Fruit fly (Drosophila melanogaster): ENCODE measurements around the gene TwdlD.

TwdlD gene

dm6 chr3R:26618818-26619217 lies 21.0 kb upstream of the TwdlD start, which contains the start of gene TwdlM:
Gene TwdlM (plus strand): TSS chr3R:26619118.
- TF ChIP-seq usp (GFP tag; optimal IDR thresholded peaks at IDR 0.05), result no peak
- TF ChIP-seq tai (GFP tag; optimal IDR thresholded peaks at IDR 0.05), result no peak
- no peak for TF ChIP-seq dl (GFP tag; optimal IDR thresholded peaks at IDR 0.05; ENCODE audit: insufficient read depth in 1 of 2, partially characterized antibody in 2 of 2)

dm6 chr3R:26621314-26621813 lies 18.5 kb upstream of the TwdlD start, which contains the start of gene TwdlP:
Gene TwdlP (minus strand): TSS chr3R:26621364.
- TF ChIP-seq sage (GFP tag; optimal IDR thresholded peaks at IDR 0.05) (no peak), N (GFP tag; optimal IDR thresholded peaks at IDR 0.05) (no peak), Dfd (GFP tag; optimal IDR thresholded peaks at IDR 0.05) (no peak), Abd-B (GFP tag; optimal IDR thresholded peaks at IDR 0.05) (no peak), foxo (GFP tag; optimal IDR thresholded peaks at IDR 0.05) (no peak), rgr (GFP tag; optimal IDR thresholded peaks at IDR 0.05) (no peak), CG9705 (GFP tag; optimal IDR thresholded peaks at IDR 0.05) (no peak), Rel (GFP tag; optimal IDR thresholded peaks at IDR 0.05) (no peak), Rel (tag; optimal IDR thresholded peaks at IDR 0.05) (no peak), Hr83 (GFP tag; optimal IDR thresholded peaks at IDR 0.05; ENCODE audit: poor library complexity, severe bottlenecking) (no peak), Dif (GFP tag; optimal IDR thresholded peaks at IDR 0.05; ENCODE audit: partially characterized antibody) (no peak), lola (GFP tag; optimal IDR thresholded peaks at IDR 0.05) (no peak), fru (GFP tag; optimal IDR thresholded peaks at IDR 0.05) (no peak), GATAd (GFP tag; optimal IDR thresholded peaks at IDR 0.05) (no peak)

dm6 chr3R:26623493-26623956 lies 16.3 kb upstream of the TwdlD start, which contains the start of gene TwdlB:
Gene TwdlB (minus strand): TSS chr3R:26623543.
- TF ChIP-seq dl (GFP tag; optimal IDR thresholded peaks at IDR 0.05; ENCODE audit: insufficient read depth in 1 of 2, partially characterized antibody in 2 of 2) (no peak), Abd-B (GFP tag; optimal IDR thresholded peaks at IDR 0.05) (no peak), woc (GFP tag; optimal IDR thresholded peaks at IDR 0.05) (no peak), Hr78 (GFP tag; optimal IDR thresholded peaks at IDR 0.05) (no peak), sage (GFP tag; optimal IDR thresholded peaks at IDR 0.05) (no peak), OdsH (GFP tag; optimal IDR thresholded peaks at IDR 0.05) (no peak), dsf (GFP tag; optimal IDR thresholded peaks at IDR 0.05; ENCODE audit: borderline replicate concordance) (no peak), N (GFP tag; optimal IDR thresholded peaks at IDR 0.05) (no peak), tai (GFP tag; optimal IDR thresholded peaks at IDR 0.05) (no peak), HLH106 (tag; optimal IDR thresholded peaks at IDR 0.05) (no peak)

dm6 chr3R:26625552-26625951 lies 14.3 kb upstream of the TwdlD start, which contains the start of gene TwdlL:
Gene TwdlL (minus strand): TSS chr3R:26625652.
- TF ChIP-seq Dif (GFP tag; optimal IDR thresholded peaks at IDR 0.05; ENCODE audit: partially characterized antibody), result no peak

- TF ChIP-seq tai (GFP tag; optimal IDR thresholded peaks at IDR 0.05) (no peak), brk (GFP tag; optimal IDR thresholded peaks at IDR 0.05) (no peak)
Observed at dm6 chr3R:26626638-26627037, 13.2 kb upstream of the TwdlD start, which contains the start of gene TwdlO. Gene TwdlO (minus strand): TSS chr3R:26626738.

- TF ChIP-seq dsf (GFP tag; optimal IDR thresholded peaks at IDR 0.05; ENCODE audit: borderline replicate concordance), result no peak
- TF ChIP-seq CG32264 (GFP tag; optimal IDR thresholded peaks at IDR 0.05), result no peak
- TF ChIP-seq OdsH (GFP tag; optimal IDR thresholded peaks at IDR 0.05), result no peak
- TF ChIP-seq dl (GFP tag; optimal IDR thresholded peaks at IDR 0.05; ENCODE audit: insufficient read depth in 1 of 2, partially characterized antibody in 2 of 2), result no peak
- no peak for TF ChIP-seq Sp1 (GFP tag; optimal IDR thresholded peaks at IDR 0.05)
- no peak for TF ChIP-seq Jra (GFP tag; optimal IDR thresholded peaks at IDR 0.05)
- TF ChIP-seq psq (GFP tag; optimal IDR thresholded peaks at IDR 0.05), result no peak
- no peak for TF ChIP-seq brk (GFP tag; optimal IDR thresholded peaks at IDR 0.05)
- no peak for TF ChIP-seq Dfd (GFP tag; optimal IDR thresholded peaks at IDR 0.05)
- TF ChIP-seq Hr78 (GFP tag; optimal IDR thresholded peaks at IDR 0.05), result no peak
- TF ChIP-seq jim (GFP tag; optimal IDR thresholded peaks at IDR 0.05), result no peak
Observed at dm6 chr3R:26628624-26629023, 11.2 kb upstream of the TwdlD start, which contains the start of gene TwdlK. Gene TwdlK (minus strand): TSS chr3R:26628724.
